Fruit fly (Drosophila melanogaster) whole organism, embryonic: Measurements from ENCODE around the gene mthl1.
A peak's percentile ranks its signal among the peaks of the same experiment; 100 is the strongest.

Experiments
- CG10267 ChIP-seq: fragments of 200-800 bp; sonication (Bioruptor generic); optimal IDR thresholded peaks from 2 replicates; lab custom pipeline; 2018; ENCODE audit warnings: missing biosample characterization, mild to moderate bottlenecking, missing genetic modification characterization, moderate library complexity
- CG10431 ChIP-seq: fragments of 200-800 bp; sonication (Bioruptor generic); optimal IDR thresholded peaks from 3 replicates; lab custom pipeline; 2018; ENCODE audit warnings: missing biosample characterization, mild to moderate bottlenecking, missing genetic modification characterization
- CG10565 ChIP-seq: fragments of 200-800 bp; sonication (Bioruptor generic); optimal IDR thresholded peaks from 3 replicates; lab custom pipeline; 2016; ENCODE audit warnings: missing biosample characterization, mild to moderate bottlenecking, missing genetic modification characterization
- CG12155 ChIP-seq: fragments of 200-800 bp; sonication (Bioruptor generic); optimal IDR thresholded peaks from 3 replicates; lab custom pipeline; 2016; ENCODE audit warnings: missing biosample characterization, missing genetic modification characterization
- CG13424 ChIP-seq: fragments of 200-800 bp; sonication (Bioruptor generic); optimal IDR thresholded peaks from 2 replicates; lab custom pipeline; 2019; ENCODE audit warnings: missing biosample characterization, mild to moderate bottlenecking, missing genetic modification characterization, moderate library complexity
- CG13624 ChIP-seq: fragments of 200-800 bp; sonication (Bioruptor generic); optimal IDR thresholded peaks from 2 replicates; lab custom pipeline; 2016; ENCODE audit warnings: missing biosample characterization, missing genetic modification characterization
- CG15514 ChIP-seq: fragments of 200-800 bp; sonication (Bioruptor generic); optimal IDR thresholded peaks from 3 replicates; lab custom pipeline; 2017; ENCODE audit warnings: missing biosample characterization, missing genetic modification characterization, mild to moderate bottlenecking, moderate library complexity, missing genetic modification reagents
- CG2120 ChIP-seq: fragments of 200-800 bp; sonication (Bioruptor generic); optimal IDR thresholded peaks from 3 replicates; lab custom pipeline; 2016; ENCODE audit warnings: missing biosample characterization, missing genetic modification characterization
- CG30403 ChIP-seq: fragments of 200-800 bp; sonication (Bioruptor generic); optimal IDR thresholded peaks from 3 replicates; lab custom pipeline; 2016; ENCODE audit warnings: missing biosample characterization, missing genetic modification characterization
- CG31441 ChIP-seq: fragments of 200-800 bp; sonication (Bioruptor generic); IDR thresholded peaks from 2 replicates; pipeline ENCODE4 v1.3.6; 2022; ENCODE audit warnings: missing biosample characterization, missing genetic modification characterization
- CG3281 ChIP-seq: fragments of 200-800 bp; sonication (Bioruptor generic); optimal IDR thresholded peaks from 3 replicates; lab custom pipeline; 2017; ENCODE audit warnings: missing biosample characterization, mild to moderate bottlenecking, missing genetic modification characterization
- CG4424 ChIP-seq: fragments of 200-800 bp; sonication (Bioruptor generic); optimal IDR thresholded peaks from 3 replicates; lab custom pipeline; 2016; ENCODE audit warnings: missing biosample characterization, missing genetic modification characterization
- CG7987 ChIP-seq: fragments of 200-800 bp; sonication (Bioruptor generic); optimal IDR thresholded peaks from 2 replicates; lab custom pipeline; 2018; ENCODE audit warnings: missing biosample characterization, mild to moderate bottlenecking, missing genetic modification characterization, moderate library complexity
- CG8290 ChIP-seq, 3 experiments: fragments of 200-800 bp; sonication (Bioruptor generic); optimal IDR thresholded peaks; 2 replicates each; lab custom pipeline; 2016 to 2019; ENCODE audit warnings: missing biosample characterization in 3 of 3, missing genetic modification characterization in 3 of 3, mild to moderate bottlenecking in 2 of 3, moderate library complexity in 1 of 3
- CG9727 ChIP-seq: fragments of 200-800 bp; sonication (Bioruptor generic); optimal IDR thresholded peaks from 3 replicates; lab custom pipeline; 2017; ENCODE audit warnings: missing biosample characterization, mild to moderate bottlenecking, missing genetic modification characterization
- CG9932 ChIP-seq: fragments of 200-800 bp; sonication (Bioruptor generic); IDR thresholded peaks from 2 replicates; pipeline ENCODE4 v1.3.6; 2022; ENCODE audit warnings: missing biosample characterization, missing genetic modification characterization
- CoRest ChIP-seq: fragments of 200-800 bp; sonication (Bioruptor generic); optimal IDR thresholded peaks from 3 replicates; lab custom pipeline; 2018; ENCODE audit warnings: missing biosample characterization, mild to moderate bottlenecking, missing genetic modification characterization, moderate library complexity
- Dp ChIP-seq: fragments of 200-800 bp; sonication (Bioruptor generic); optimal IDR thresholded peaks from 2 replicates; lab custom pipeline; 2018; ENCODE audit warnings: missing biosample characterization, mild to moderate bottlenecking, missing genetic modification characterization, moderate library complexity
- E2f2 ChIP-seq: fragments of 200-800 bp; sonication (Bioruptor generic); IDR thresholded peaks from 2 replicates; pipeline ENCODE4 v1.3.6; 2022; ENCODE audit warnings: missing biosample characterization, missing genetic modification characterization
- Ets65A ChIP-seq: fragments of 200-800 bp; sonication (Bioruptor generic); peaks from one replicate; lab custom pipeline; 2016; ENCODE audit warnings: missing biosample characterization, missing genetic modification characterization
- Lhr ChIP-seq: fragments of 200-800 bp; sonication (Bioruptor generic); optimal IDR thresholded peaks from 3 replicates; lab custom pipeline; 2017; ENCODE audit warnings: mild to moderate bottlenecking, missing biosample characterization, missing genetic modification reagents, missing genetic modification characterization
- MBD-R2 ChIP-seq: fragments of 200-800 bp; sonication (Bioruptor generic); IDR thresholded peaks from 2 replicates; pipeline ENCODE4 v1.3.6; 2022; ENCODE audit warnings: missing biosample characterization, missing genetic modification characterization
- MTF-1 ChIP-seq: fragments of 200-800 bp; sonication (Bioruptor generic); optimal IDR thresholded peaks from 2 replicates; lab custom pipeline; 2018; ENCODE audit warnings: missing biosample characterization, mild to moderate bottlenecking, missing genetic modification characterization, borderline replicate concordance
- Med ChIP-seq: fragments of 200-800 bp; sonication (Bioruptor generic); peaks from one replicate; lab custom pipeline; 2016; ENCODE audit warnings: missing biosample characterization, missing genetic modification characterization, mild to moderate bottlenecking, inconsistent platforms, moderate library complexity
- Myb ChIP-seq: fragments of 200-800 bp; sonication (Bioruptor generic); optimal IDR thresholded peaks from 2 replicates; lab custom pipeline; 2016; ENCODE audit warnings: missing biosample characterization, missing genetic modification characterization
- Optix ChIP-seq: fragments of 200-800 bp; sonication (Bioruptor generic); IDR thresholded peaks from 3 replicates; pipeline ENCODE4 v1.3.6; 2022; ENCODE audit warnings: missing biosample characterization, missing genetic modification characterization
- Pdp1 ChIP-seq, 2 experiments: fragments of 200-800 bp; sonication (Bioruptor generic); optimal IDR thresholded peaks; 3 replicates each; lab custom pipeline; 2016; ENCODE audit warnings: missing biosample characterization in 2 of 2, missing genetic modification characterization in 2 of 2, mild to moderate bottlenecking in 1 of 2, moderate library complexity in 1 of 2
- ab ChIP-seq: fragments of 200-800 bp; sonication (Bioruptor generic); optimal IDR thresholded peaks from 2 replicates; lab custom pipeline; 2016; ENCODE audit warnings: missing biosample characterization, missing genetic modification characterization
- amos ChIP-seq: fragments of 200-800 bp; sonication (Bioruptor generic); IDR thresholded peaks from 2 replicates; pipeline ENCODE4 v1.3.6; 2022; ENCODE audit warnings: missing biosample characterization, missing genetic modification characterization; ENCODE audit not compliant: partially characterized antibody
- bbx ChIP-seq: fragments of 200-800 bp; sonication (Bioruptor generic); IDR thresholded peaks from 2 replicates; pipeline ENCODE4 v1.3.6; 2022; ENCODE audit warnings: missing biosample characterization, missing genetic modification characterization; ENCODE audit not compliant: partially characterized antibody
- da ChIP-seq: fragments of 200-800 bp; sonication (Bioruptor generic); optimal IDR thresholded peaks from 2 replicates; lab custom pipeline; 2016; ENCODE audit warnings: missing biosample characterization, missing genetic modification characterization
- dpn ChIP-seq, 2 experiments: fragments of 200-800 bp; sonication (Bioruptor generic); optimal IDR thresholded peaks; 3 replicates each; lab custom pipeline; 2016; ENCODE audit warnings: missing biosample characterization in 2 of 2, missing genetic modification characterization in 2 of 2
- fu2 ChIP-seq: fragments of 200-800 bp; sonication (Bioruptor generic); optimal IDR thresholded peaks from 2 replicates; lab custom pipeline; 2016; ENCODE audit warnings: missing biosample characterization, missing genetic modification characterization
- gfzf ChIP-seq: fragments of 200-800 bp; sonication (Bioruptor generic); optimal IDR thresholded peaks from 2 replicates; lab custom pipeline; 2016; ENCODE audit warnings: missing biosample characterization, mild to moderate bottlenecking, missing genetic modification characterization, moderate library complexity
- mirr ChIP-seq: fragments of 200-800 bp; sonication (Bioruptor generic); optimal IDR thresholded peaks from 3 replicates; lab custom pipeline; 2018; ENCODE audit warnings: missing biosample characterization, mild to moderate bottlenecking, missing genetic modification characterization
- nerfin-1 ChIP-seq: fragments of 200-800 bp; sonication (Bioruptor generic); optimal IDR thresholded peaks from 3 replicates; lab custom pipeline; 2019; ENCODE audit warnings: missing biosample characterization, mild to moderate bottlenecking, missing genetic modification characterization, moderate library complexity
- repo ChIP-seq: fragments of 200-800 bp; sonication (Bioruptor generic); optimal IDR thresholded peaks from 2 replicates; lab custom pipeline; 2016; ENCODE audit warnings: missing biosample characterization, missing genetic modification characterization
- row ChIP-seq: fragments of 200-800 bp; sonication (Bioruptor generic); IDR thresholded peaks from 3 replicates; pipeline ENCODE4 v1.3.6; 2022; ENCODE audit warnings: missing biosample characterization, missing genetic modification characterization
- schlank ChIP-seq: fragments of 200-800 bp; sonication (Bioruptor generic); optimal IDR thresholded peaks from 2 replicates; lab custom pipeline; 2018; ENCODE audit warnings: missing biosample characterization, mild to moderate bottlenecking, missing genetic modification characterization
- sens ChIP-seq: fragments of 200-800 bp; sonication (Bioruptor generic); peaks from one replicate; lab custom pipeline; 2016; ENCODE audit warnings: missing biosample characterization, missing genetic modification characterization
- sna ChIP-seq: fragments of 200-800 bp; sonication (Bioruptor generic); IDR thresholded peaks from 2 replicates; pipeline ENCODE4 v1.3.6; 2022; ENCODE audit warnings: missing biosample characterization, missing genetic modification characterization; ENCODE audit not compliant: partially characterized antibody
- trem ChIP-seq: fragments of 200-800 bp; optimal IDR thresholded peaks from 3 replicates; lab custom pipeline; 2019; ENCODE audit warnings: missing biosample characterization, mild to moderate bottlenecking, missing genetic modification characterization, moderate library complexity
- trh ChIP-seq: fragments of 200-800 bp; sonication (Bioruptor generic); optimal IDR thresholded peaks from 2 replicates; lab custom pipeline; 2016; ENCODE audit warnings: missing biosample characterization, missing genetic modification characterization
- vfl ChIP-seq: fragments of 200-800 bp; sonication (Bioruptor generic); optimal IDR thresholded peaks from 2 replicates; lab custom pipeline; 2016; ENCODE audit warnings: missing biosample characterization, missing genetic modification characterization
- vvl ChIP-seq: fragments of 200-800 bp; sonication (Bioruptor generic); IDR thresholded peaks from 2 replicates; pipeline ENCODE4 v1.3.6; 2022; ENCODE audit warnings: missing biosample characterization, missing genetic modification characterization
- wek ChIP-seq: fragments of 200-800 bp; sonication (Bioruptor generic); optimal IDR thresholded peaks from 3 replicates; lab custom pipeline; 2018; ENCODE audit warnings: missing biosample characterization, mild to moderate bottlenecking, missing genetic modification characterization, moderate library complexity
- zen ChIP-seq: fragments of 200-800 bp; sonication (Bioruptor generic); optimal IDR thresholded peaks from 3 replicates; lab custom pipeline; 2018; ENCODE audit warnings: missing biosample characterization, mild to moderate bottlenecking, missing genetic modification characterization, moderate library complexity
- zfh1 ChIP-seq: fragments of 200-800 bp; sonication (Bioruptor generic); IDR thresholded peaks from 3 replicates; pipeline ENCODE4 v1.3.6; 2022; ENCODE audit warnings: missing biosample characterization, missing genetic modification characterization

Gene mthl1

dm6 chrX:16598336-16598977, 42.3 kb upstream of the mthl1 start (continued):
- peak; percentile 62 for TF ChIP-seq Dp (GFP tag; lab: Kevin White, UChicago)
- peak; percentile 45 for TF ChIP-seq mirr
- TF ChIP-seq repo, result no peak
- TF ChIP-seq CG13424 (tag; lab: Kevin White, UChicago), result peak; percentile 2
- no peak for TF ChIP-seq da (GFP tag; lab: Kevin White, UChicago)
- TF ChIP-seq CG9727, result peak; percentile 0
- no peak for TF ChIP-seq vfl (GFP tag; lab: Kevin White, UChicago)
- TF ChIP-seq ab (GFP tag; lab: Kevin White, UChicago), result no peak
- no peak for TF ChIP-seq CG10565 (GFP tag; lab: Kevin White, UChicago)
- TF ChIP-seq dpn (GFP tag; optimal IDR thresholded peaks at IDR 0.05; lab: Kevin White, UChicago), result peak in 1 of 2 experiments; percentile 1
- peak; percentile 42; the same call in 1 of the 2 replicates for TF ChIP-seq MBD-R2
- no peak for TF ChIP-seq fu2
- peak; percentile 36; the same call in 1 of the 2 replicates for TF ChIP-seq CG31441
- peak; percentile 5 for TF ChIP-seq schlank (tag; lab: Kevin White, UChicago)
- peak; percentile 13 for TF ChIP-seq nerfin-1 (tag; lab: Kevin White, UChicago)
- TF ChIP-seq CG8290 (GFP tag; optimal IDR thresholded peaks at IDR 0.05; lab: Kevin White, UChicago), result no peak
- peak in 1 of 2 experiments; percentile 47 for TF ChIP-seq CG8290 (tag; optimal IDR thresholded peaks at IDR 0.05; lab: Kevin White, UChicago)
- peak; percentile 27 for TF ChIP-seq CoRest
- TF ChIP-seq CG13624 (GFP tag; lab: Kevin White, UChicago), result no peak
- peak; percentile 8 for TF ChIP-seq Myb (GFP tag; lab: Kevin White, UChicago)
- TF ChIP-seq sna (GFP tag; lab: Robert Waterston, UW), result no peak
- TF ChIP-seq bbx (GFP tag; lab: Robert Waterston, UW), result peak; percentile 9; the same call in 1 of the 2 replicates
- TF ChIP-seq CG15514, result peak; percentile 10
- peak; percentile 20 for TF ChIP-seq CG3281 (GFP tag; lab: Kevin White, UChicago)
- peak; percentile 75 for TF ChIP-seq E2f2 (GFP tag; lab: Robert Waterston, UW)
- TF ChIP-seq CG2120 (GFP tag; lab: Kevin White, UChicago), result peak; percentile 19
- peak; percentile 6 for TF ChIP-seq trh (GFP tag; lab: Kevin White, UChicago)
- TF ChIP-seq CG7987 (GFP tag; lab: Kevin White, UChicago), result peak; percentile 9
- peak; percentile 11 for TF ChIP-seq zen (tag; lab: Kevin White, UChicago)
- peak; percentile 56 for TF ChIP-seq gfzf
- TF ChIP-seq Med (GFP tag; lab: Kevin White, UChicago), result peak; percentile 65
- peak in 1 of 2 experiments; percentile 23 for TF ChIP-seq Pdp1 (GFP tag; optimal IDR thresholded peaks at IDR 0.05; lab: Kevin White, UChicago)
- TF ChIP-seq CG30403 (GFP tag; lab: Kevin White, UChicago), result peak; percentile 10
- TF ChIP-seq CG12155 (GFP tag; lab: Kevin White, UChicago), result peak; percentile 100
- TF ChIP-seq sens (GFP tag; lab: Kevin White, UChicago), result peak; percentile 80
- TF ChIP-seq CG9932, result peak; percentile 29; the same call in 1 of the 2 replicates
- TF ChIP-seq CG4424 (GFP tag; lab: Kevin White, UChicago), result peak; percentile 22
- TF ChIP-seq Lhr (GFP tag; lab: Kevin White, UChicago), result peak; percentile 2
- TF ChIP-seq MTF-1, result no peak
- TF ChIP-seq row, result peak; percentile 25; the same call in 2 of the 3 replicates
- TF ChIP-seq Optix (GFP tag; lab: Robert Waterston, UW), result no peak
- TF ChIP-seq wek, result peak; percentile 46
- TF ChIP-seq Ets65A, result peak; percentile 36
- TF ChIP-seq CG10431 (GFP tag; lab: Kevin White, UChicago), result no peak
- peak; percentile 55 for TF ChIP-seq vvl (GFP tag; lab: Robert Waterston, UW)
- peak; percentile 5; the same call in 1 of the 2 replicates for TF ChIP-seq amos (GFP tag; lab: Robert Waterston, UW)
- peak; percentile 5 for TF ChIP-seq CG10267 (tag; lab: Kevin White, UChicago)
- peak; percentile 27 for TF ChIP-seq trem
- no peak for TF ChIP-seq zfh1 (GFP tag; lab: Robert Waterston, UW)
